Fruit fly (Drosophila melanogaster): ENCODE results near the gene pico.

- TF ChIP-seq CTCF (optimal IDR thresholded peaks at IDR 0.05) (no peak), CG8478 (optimal IDR thresholded peaks at IDR 0.05) (no peak)
These were observed 23.8 kb upstream of the pico start for dm6 chrX:19875629-19876028.

All from S2 (cell line).